Fruit fly (Drosophila melanogaster) S2 (cell line): ENCODE data around the gene Proc.
A peak's percentile ranks its signal among the peaks of the same experiment; 100 is the strongest.

Experiments used
- CG8478 ChIP-seq: fragments of >200 bp; optimal IDR thresholded peaks from 2 replicates; lab custom pipeline; 2018
- CTCF ChIP-seq, 2 experiments: fragments of >200 bp; optimal IDR thresholded peaks; 2 replicates each; lab custom pipeline; 2018

DNA sequence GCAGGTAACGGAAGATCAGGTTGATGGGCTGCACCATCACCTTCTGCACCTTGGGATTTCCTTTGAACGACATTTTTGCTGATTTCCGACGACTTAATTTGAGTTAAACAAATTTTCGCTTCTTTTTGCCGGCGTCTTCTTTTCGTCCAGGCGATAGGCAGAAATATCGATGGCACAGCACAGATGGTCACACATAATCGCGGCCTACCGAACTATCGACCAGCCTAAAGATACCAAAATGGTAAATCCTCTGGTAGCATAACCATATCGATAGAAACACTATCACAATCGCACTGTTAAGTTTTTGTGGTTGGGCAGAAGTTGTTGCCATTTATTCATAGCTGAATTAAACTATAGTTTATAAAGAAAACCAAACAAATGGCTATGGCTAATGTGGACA is 14.0 kb upstream of the Proc start, which contains the start of the genes SmE and CG34132:
- TF ChIP-seq CG8478 (lab: Kevin White, UChicago) (no peak), CTCF (optimal IDR thresholded peaks at IDR 0.05; lab: Kevin White, UChicago) (peak; percentile 40 to 44)
